Worm (Caenorhabditis elegans): ENCODE measurements around the gene lin-8.
"Not testable (repeated sequence)": the region's sequence is repeated elsewhere in the genome, so short reads cannot be mapped to it uniquely, and the experiment has no call there.

DNA sequence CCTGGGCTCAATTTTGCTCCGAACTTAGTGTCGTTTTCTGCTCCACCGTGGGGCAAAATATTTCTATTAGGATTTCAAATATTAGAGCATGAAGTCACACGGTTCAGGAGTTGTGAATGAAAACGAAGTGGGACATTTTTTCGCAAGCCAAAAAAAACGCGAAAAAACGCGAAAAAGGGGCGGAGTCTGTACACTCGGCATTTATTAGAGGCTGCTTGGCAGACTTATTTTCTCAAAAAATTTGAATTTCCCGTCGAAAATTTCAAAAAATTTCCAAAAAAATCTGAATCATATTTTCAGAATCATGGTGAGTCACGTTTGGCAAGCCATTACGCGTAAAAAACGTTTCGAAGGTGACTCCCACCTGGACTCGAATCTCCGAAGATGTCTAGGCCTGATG is 24.1 kb upstream of the lin-8 start, which contains the start of gene B0454.6:
- TF ChIP-seq sdz-38 (tag; optimal IDR thresholded peaks at IDR 0.05); snpc-4 (GFP tag; optimal IDR thresholded peaks at IDR 0.05); snpc-4 (tag; optimal IDR thresholded peaks at IDR 0.05); aptf-2 (GFP tag; conservative IDR thresholded peaks at IDR 0.05); ceh-91 (GFP tag; IDR thresholded peaks at IDR 0.05); unc-130 (GFP tag; optimal IDR thresholded peaks at IDR 0.05); zim-3 (tag; optimal IDR thresholded peaks at IDR 0.05); him-1 (tag; optimal IDR thresholded peaks at IDR 0.05); lin-54 (GFP tag; optimal IDR thresholded peaks at IDR 0.05); aptf-3 (GFP tag; IDR thresholded peaks at IDR 0.05): not testable (repeated sequence)
